Worm (Caenorhabditis elegans) whole organism, L2 larva: Measurements from ENCODE around the gene piga-1.

ENCODE experiments used
- C34F6.9 ChIP-seq: fragments of 150-350 bp; optimal IDR thresholded peaks from 2 replicates; lab custom pipeline; 2014; ENCODE audit warnings: missing biosample characterization, missing genetic modification characterization
- F13H6.1 ChIP-seq: sonication (generic microtip); optimal IDR thresholded peaks from 2 replicates; lab custom pipeline; 2016; ENCODE audit warnings: missing genetic modification characterization, missing compliant biosample characterization
- R02D3.7 ChIP-seq: fragments of 150-350 bp; optimal IDR thresholded peaks from 2 replicates; lab custom pipeline; 2014; ENCODE audit warnings: missing biosample characterization, missing genetic modification characterization
- Y55F3AM.14 ChIP-seq: fragments of 200-800 bp; sonication (Bioruptor generic); optimal IDR thresholded peaks from 2 replicates; lab custom pipeline; 2018; ENCODE audit warnings: mild to moderate bottlenecking, missing genetic modification characterization, missing compliant biosample characterization
- alr-1 ChIP-seq: fragments of 150-350 bp; optimal IDR thresholded peaks from 2 replicates; lab custom pipeline; 2014; ENCODE audit warnings: missing biosample characterization, missing genetic modification characterization
- aly-2 ChIP-seq: fragments of 150-350 bp; optimal IDR thresholded peaks from 2 replicates; lab custom pipeline; 2014; ENCODE audit warnings: missing biosample characterization, missing genetic modification characterization
- blmp-1 ChIP-seq: sonication (generic microtip); optimal IDR thresholded peaks from 2 replicates; lab custom pipeline; 2017; ENCODE audit warnings: missing genetic modification characterization, mild to moderate bottlenecking, missing compliant biosample characterization, antibody characterized with exemption, moderate library complexity; ENCODE audit not compliant: insufficient read depth
- ceh-82 ChIP-seq: fragments of 150-350 bp; optimal IDR thresholded peaks from 2 replicates; lab custom pipeline; 2014; ENCODE audit warnings: missing biosample characterization, missing genetic modification characterization
- crh-2 ChIP-seq: sonication (generic microtip); optimal IDR thresholded peaks from 2 replicates; lab custom pipeline; 2017; ENCODE audit warnings: missing biosample characterization, missing genetic modification characterization
- dmd-4 ChIP-seq: sonication (generic microtip); optimal IDR thresholded peaks from 2 replicates; lab custom pipeline; 2017; ENCODE audit warnings: missing biosample characterization, missing genetic modification characterization
- egl-27 ChIP-seq: sonication (generic microtip); optimal IDR thresholded peaks from 3 replicates; lab custom pipeline; 2017; ENCODE audit warnings: missing biosample characterization, missing genetic modification reagents, missing genetic modification characterization
- elt-1 ChIP-seq: fragments of 150-350 bp; optimal IDR thresholded peaks from 2 replicates; lab custom pipeline; 2014; ENCODE audit warnings: missing biosample characterization, missing genetic modification characterization
- elt-3 ChIP-seq: sonication (generic microtip); optimal IDR thresholded peaks from 2 replicates; lab custom pipeline; 2017; ENCODE audit warnings: missing biosample characterization, missing genetic modification characterization
- fos-1 ChIP-seq: fragments of 150-350 bp; optimal IDR thresholded peaks from 2 replicates; lab custom pipeline; 2014; ENCODE audit warnings: missing biosample characterization, missing genetic modification characterization
- gmeb-1 ChIP-seq: fragments of 150-350 bp; optimal IDR thresholded peaks from 2 replicates; lab custom pipeline; 2014; ENCODE audit warnings: missing biosample characterization, missing genetic modification characterization
- lsy-2 ChIP-seq, 2 experiments: fragments of 150-350 bp in 1 of 2; sonication (generic microtip) in 1 of 2; optimal IDR thresholded peaks; 2 replicates each; lab custom pipeline; 2014 to 2017; ENCODE audit warnings: missing biosample characterization in 2 of 2, missing genetic modification characterization in 2 of 2
- mab-5 ChIP-seq: fragments of 150-350 bp; optimal IDR thresholded peaks from 2 replicates; lab custom pipeline; 2014; ENCODE audit warnings: missing biosample characterization, missing genetic modification characterization
- nhr-12 ChIP-seq: fragments of 150-350 bp; optimal IDR thresholded peaks from 2 replicates; lab custom pipeline; 2014; ENCODE audit warnings: missing biosample characterization, missing genetic modification characterization
- nhr-129 ChIP-seq: fragments of 150-350 bp; optimal IDR thresholded peaks from 2 replicates; lab custom pipeline; 2014; ENCODE audit warnings: missing biosample characterization, missing genetic modification characterization
- nhr-21 ChIP-seq: fragments of 150-350 bp; optimal IDR thresholded peaks from 2 replicates; lab custom pipeline; 2014; ENCODE audit warnings: missing biosample characterization, missing genetic modification characterization
- nhr-237 ChIP-seq: fragments of 150-350 bp; optimal IDR thresholded peaks from 2 replicates; lab custom pipeline; 2014; ENCODE audit warnings: missing biosample characterization, missing genetic modification characterization
- nhr-6 ChIP-seq: fragments of 150-350 bp; optimal IDR thresholded peaks from 2 replicates; lab custom pipeline; 2014; ENCODE audit warnings: missing biosample characterization, missing genetic modification characterization
- peb-1 ChIP-seq: fragments of 150-350 bp; optimal IDR thresholded peaks from 2 replicates; lab custom pipeline; 2014; ENCODE audit warnings: missing biosample characterization, missing genetic modification characterization
- sem-4 ChIP-seq: fragments of 150-350 bp; optimal IDR thresholded peaks from 2 replicates; lab custom pipeline; 2014; ENCODE audit warnings: missing biosample characterization, missing genetic modification reagents, missing genetic modification characterization
- skn-1 ChIP-seq: sonication (generic microtip); optimal IDR thresholded peaks from 2 replicates; lab custom pipeline; 2017; ENCODE audit warnings: missing biosample characterization, missing genetic modification characterization
- sma-9 ChIP-seq, 2 experiments: fragments of 150-350 bp in 1 of 2; sonication (generic microtip) in 1 of 2; optimal IDR thresholded peaks; 2 replicates each; lab custom pipeline; 2014 to 2016; ENCODE audit warnings: missing genetic modification characterization in 2 of 2, mild to moderate bottlenecking in 1 of 2, missing biosample characterization in 1 of 2, missing compliant biosample characterization in 1 of 2, missing genetic modification reagents in 1 of 2, moderate library complexity in 1 of 2
- snpc-4 ChIP-seq: fragments of 150-350 bp; optimal IDR thresholded peaks from 2 replicates; lab custom pipeline; 2014; ENCODE audit warnings: missing biosample characterization, missing genetic modification characterization
- unc-62 ChIP-seq: fragments of 150-350 bp; optimal IDR thresholded peaks from 2 replicates; lab custom pipeline; 2014; ENCODE audit warnings: missing biosample characterization, missing genetic modification reagents, missing genetic modification characterization
- zag-1 ChIP-seq: fragments of 150-350 bp; optimal IDR thresholded peaks from 2 replicates; lab custom pipeline; 2014; ENCODE audit warnings: missing biosample characterization, missing genetic modification characterization
- ztf-4 ChIP-seq: fragments of 150-350 bp; optimal IDR thresholded peaks from 2 replicates; lab custom pipeline; 2014; ENCODE audit warnings: missing biosample characterization, missing genetic modification characterization

Gene piga-1

DNA sequence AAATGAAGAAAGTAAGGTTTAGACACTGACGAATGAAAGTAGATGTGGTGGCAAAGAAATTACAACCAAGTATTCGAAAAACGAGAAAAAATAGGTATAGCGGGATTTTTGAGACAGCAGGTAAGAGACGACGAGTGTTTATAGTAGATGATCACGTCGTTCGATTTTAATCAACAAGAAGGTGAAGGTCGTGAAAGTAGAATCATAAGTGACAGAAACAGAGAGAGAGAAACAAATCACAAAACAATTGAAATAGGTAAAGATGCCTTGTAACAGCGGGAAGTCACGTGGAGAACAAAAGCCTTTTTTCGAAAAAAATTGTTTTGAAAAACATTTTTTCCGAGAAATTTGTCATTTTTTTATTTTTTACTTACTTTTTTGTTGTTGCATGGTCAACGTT, 31.4 kb downstream of the piga-1 start, which contains the start of gene T22C8.6:
Gene T22C8.6, minus strand, starts transcription at position 194 of the 400 bp plus-strand sequence.
- peak; percentile 17 for TF ChIP-seq blmp-1 (tag; lab: Kevin White, UChicago)
- no peak for TF ChIP-seq egl-27 (tag; lab: Kevin White, UChicago)

DNA sequence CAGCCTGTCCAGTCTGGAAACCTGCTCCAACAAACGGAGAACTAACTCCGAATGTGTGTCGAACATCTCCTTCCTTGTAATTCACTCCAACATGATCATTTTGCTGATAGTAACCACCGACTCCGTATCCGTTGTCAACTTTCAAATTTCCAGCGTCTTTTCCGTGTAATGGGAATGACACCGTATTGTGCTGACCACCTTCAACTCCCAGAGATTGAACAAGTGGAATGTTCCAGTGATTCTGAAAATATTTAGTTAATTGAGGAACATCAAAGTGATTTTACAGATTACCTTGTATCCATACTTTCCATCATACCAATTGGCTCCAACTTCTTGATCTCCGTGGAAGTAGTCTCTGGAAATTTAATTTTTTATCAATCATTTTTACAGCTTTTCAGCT, 33.6 kb downstream of the piga-1 start:
- TF ChIP-seq mab-5 (no peak), ztf-4 (tag; lab: Kevin White, UChicago) (no peak), skn-1 (no peak), peb-1 (tag; lab: Kevin White, UChicago) (no peak), dmd-4 (tag; lab: Kevin White, UChicago) (no peak)
- TF ChIP-seq, all 48 proteins: peak for 0

DNA sequence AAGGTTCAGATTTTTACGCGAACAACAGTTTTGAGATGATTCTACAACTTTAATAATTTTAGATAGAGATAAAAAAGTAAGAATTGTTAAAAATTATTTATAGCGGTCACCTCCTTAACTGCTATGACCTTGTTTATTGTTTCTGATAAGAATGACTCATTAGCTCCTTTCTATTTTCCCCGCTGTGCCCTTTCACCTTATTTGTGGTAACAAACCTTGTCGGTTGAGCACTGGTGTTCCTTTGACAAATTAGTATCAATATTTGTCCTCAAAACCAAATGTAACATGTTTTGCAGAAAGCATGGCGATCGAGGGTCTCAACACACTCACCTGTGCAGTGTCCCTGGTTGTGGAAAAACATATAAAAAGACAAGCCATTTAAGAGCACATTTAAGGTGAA, 34.9 kb downstream of the piga-1 start:
- no peak for TF ChIP-seq sem-4 (tag; lab: Kevin White, UChicago)
- TF ChIP-seq nhr-21 (tag; lab: Kevin White, UChicago) = no peak
- no peak for TF ChIP-seq blmp-1 (tag; lab: Kevin White, UChicago)
- no peak for TF ChIP-seq peb-1 (tag; lab: Kevin White, UChicago)
- TF ChIP-seq ceh-82 = no peak
- no peak for TF ChIP-seq elt-1
- TF ChIP-seq skn-1 = no peak
- no peak for TF ChIP-seq gmeb-1 (tag; lab: Kevin White, UChicago)
- TF ChIP-seq aly-2 (tag; lab: Kevin White, UChicago) = no peak
- no peak for TF ChIP-seq snpc-4 (tag; lab: Kevin White, UChicago)
- TF ChIP-seq egl-27 (tag; lab: Kevin White, UChicago) = no peak
- TF ChIP-seq, all 48 proteins: peak for 0

DNA sequence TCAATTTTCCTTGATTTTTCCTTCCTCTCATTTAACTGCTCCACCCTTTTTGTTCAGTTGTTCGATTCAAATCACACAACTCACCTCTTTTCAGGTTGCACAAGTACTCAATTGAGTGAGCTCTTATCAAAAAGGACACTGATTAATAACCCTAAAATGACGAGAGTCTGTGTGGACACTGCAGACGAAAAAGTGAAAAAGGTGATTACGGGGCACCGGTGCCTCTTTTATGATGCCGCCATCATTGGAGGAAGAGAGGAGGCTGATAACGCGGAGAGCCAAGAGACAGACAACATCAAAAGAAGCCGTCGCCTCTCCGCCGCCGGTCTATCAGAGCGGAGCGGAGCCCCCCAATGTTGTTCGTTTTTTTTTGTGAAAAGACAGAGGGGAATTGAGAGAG, 36.3 kb downstream of the piga-1 start, which contains the start of gene sptf-2:
Gene sptf-2, plus strand, starts transcription at position 297 of the 400 bp plus-strand sequence.
- TF ChIP-seq nhr-237 (no peak), F13H6.1 (tag; lab: Kevin White, UChicago) (peak; percentile 5), egl-27 (tag; lab: Kevin White, UChicago) (no peak), sma-9 (GFP tag; optimal IDR thresholded peaks at IDR 0.05; lab: Kevin White, UChicago) (peak; percentile 1), sma-9 (tag; optimal IDR thresholded peaks at IDR 0.05; lab: Kevin White, UChicago) (no peak), gmeb-1 (tag; lab: Kevin White, UChicago) (peak; percentile 9), crh-2 (tag; lab: Kevin White, UChicago) (peak; percentile 29), fos-1 (tag; lab: Kevin White, UChicago) (peak; percentile 97), zag-1 (no peak), nhr-129 (no peak)
- TF ChIP-seq, all 48 proteins: peak for 5

DNA sequence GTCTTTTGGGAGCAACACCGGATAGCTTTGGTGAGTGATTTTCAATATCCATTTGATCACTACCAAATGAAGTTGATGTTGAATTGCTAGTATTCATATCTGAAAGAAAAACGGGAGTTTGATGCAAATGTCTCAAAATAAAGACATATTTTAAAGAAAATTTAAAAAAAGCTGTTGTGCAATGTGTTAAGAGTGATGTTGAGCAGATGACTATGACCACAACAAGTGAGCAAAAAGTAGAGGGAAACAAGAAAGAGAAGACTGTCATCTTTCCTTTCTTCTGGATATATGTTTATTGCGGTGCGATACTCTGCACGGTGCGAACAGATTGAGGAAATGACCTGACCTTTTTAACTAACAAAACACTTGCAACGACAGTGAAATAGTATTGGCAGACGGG, 38.1 kb downstream of the piga-1 start, which contains the start of gene T22C8.4:
Gene T22C8.4, minus strand, starts transcription at position 101 of the 400 bp plus-strand sequence.
- TF ChIP-seq C34F6.9 (tag; lab: Kevin White, UChicago) = no peak
- TF ChIP-seq alr-1 (tag; lab: Kevin White, UChicago) = no peak
- TF ChIP-seq skn-1 = no peak
- no peak for TF ChIP-seq dmd-4 (tag; lab: Kevin White, UChicago)
- TF ChIP-seq aly-2 (tag; lab: Kevin White, UChicago) = no peak
- TF ChIP-seq unc-62 (GFP tag; lab: Kevin White, UChicago) = no peak

DNA sequence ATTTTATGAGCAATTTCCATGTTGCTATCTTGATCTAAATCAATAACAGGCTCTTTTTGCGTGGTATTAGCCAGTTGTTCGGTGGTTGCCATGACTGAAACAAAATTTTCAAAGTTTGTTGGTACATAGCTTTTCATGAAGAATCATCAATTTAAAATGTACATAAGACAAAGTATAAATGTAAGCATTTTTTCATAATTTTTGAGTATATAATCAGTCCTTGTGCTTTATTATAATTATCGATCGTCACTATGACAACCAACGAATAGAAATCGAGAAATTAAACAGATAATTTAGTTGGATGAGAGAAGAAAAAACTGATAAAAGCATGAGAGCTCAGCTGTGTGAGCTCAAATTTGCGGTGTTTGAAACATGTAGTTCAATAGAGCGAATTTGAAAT, 39.6 kb downstream of the piga-1 start, which contains the start of gene T22C8.3:
Gene T22C8.3, minus strand, starts transcription at position 101 of the 400 bp plus-strand sequence.
- TF ChIP-seq elt-3 (no peak), ceh-82 (no peak)

DNA sequence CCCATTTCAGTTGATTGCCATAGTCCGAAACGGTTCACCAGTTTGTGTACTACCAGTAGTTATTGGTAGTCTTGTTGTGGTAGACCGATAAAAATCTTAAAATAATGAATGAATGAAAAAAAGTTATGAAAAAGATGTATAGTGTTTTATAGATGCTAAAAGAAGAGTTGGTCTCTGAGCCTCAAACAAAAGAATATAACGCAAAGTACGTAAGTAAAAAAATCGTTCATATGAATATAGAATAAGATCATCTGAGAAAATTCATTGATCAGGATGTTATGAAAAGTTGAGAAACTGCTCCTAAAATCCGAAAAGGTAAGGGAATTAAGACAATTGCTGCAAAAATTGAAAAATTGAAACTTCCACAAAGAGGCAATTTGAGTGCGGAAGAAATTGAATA, 44.0 kb downstream of the piga-1 start, which contains the start of gene chhy-1:
Gene chhy-1, minus strand, starts transcription at position 101 of the 400 bp plus-strand sequence.
- TF ChIP-seq nhr-21 (tag; lab: Kevin White, UChicago) (no peak), nhr-6 (tag; lab: Kevin White, UChicago) (no peak), nhr-129 (no peak), nhr-237 (no peak), elt-3 (no peak), egl-27 (tag; lab: Kevin White, UChicago) (no peak), Y55F3AM.14 (no peak), skn-1 (no peak), nhr-12 (tag; lab: Kevin White, UChicago) (no peak), lsy-2 (tag; optimal IDR thresholded peaks at IDR 0.05; lab: Kevin White, UChicago) (no peak), R02D3.7 (tag; lab: Kevin White, UChicago) (no peak), dmd-4 (tag; lab: Kevin White, UChicago) (no peak), C34F6.9 (tag; lab: Kevin White, UChicago) (no peak), unc-62 (GFP tag; lab: Kevin White, UChicago) (no peak)
